Fruit fly (Drosophila melanogaster) whole organism, embryonic: ENCODE measurements around the gene CG5013.
A peak's percentile ranks its signal among the peaks of the same experiment; 100 is the strongest.

ENCODE experiments used
- ATbp ChIP-seq: fragments of 200-800 bp; sonication (Bioruptor generic); optimal IDR thresholded peaks from 2 replicates; lab custom pipeline; 2017; ENCODE audit warnings: missing biosample characterization, mild to moderate bottlenecking, missing genetic modification characterization, missing genetic modification reagents
- CG10654 ChIP-seq: fragments of 200-800 bp; sonication (Bioruptor generic); optimal IDR thresholded peaks from 2 replicates; lab custom pipeline; 2016; ENCODE audit warnings: missing biosample characterization, missing genetic modification characterization
- CG11398 ChIP-seq: fragments of 200-800 bp; sonication (Bioruptor generic); optimal IDR thresholded peaks from 2 replicates; lab custom pipeline; 2016; ENCODE audit warnings: missing biosample characterization, missing genetic modification characterization
- CG11560 ChIP-seq: fragments of 200-800 bp; sonication (Bioruptor generic); IDR thresholded peaks from 3 replicates; pipeline ENCODE4 v1.3.6; 2022; ENCODE audit warnings: missing biosample characterization, missing genetic modification characterization
- CG13287 ChIP-seq: fragments of 200-800 bp; sonication (Bioruptor generic); IDR thresholded peaks from 2 replicates; pipeline ENCODE4 v1.3.6; 2022; ENCODE audit warnings: missing biosample characterization, missing genetic modification characterization; ENCODE audit not compliant: partially characterized antibody
- CG13424 ChIP-seq: fragments of 200-800 bp; sonication (Bioruptor generic); optimal IDR thresholded peaks from 2 replicates; lab custom pipeline; 2019; ENCODE audit warnings: missing biosample characterization, mild to moderate bottlenecking, missing genetic modification characterization, moderate library complexity
- CG16815 ChIP-seq: fragments of 200-800 bp; sonication (Bioruptor generic); optimal IDR thresholded peaks from 3 replicates; lab custom pipeline; 2017; ENCODE audit warnings: missing biosample characterization, mild to moderate bottlenecking, missing genetic modification characterization
- CG16863 ChIP-seq: fragments of 200-800 bp; sonication (Bioruptor generic); optimal IDR thresholded peaks from 3 replicates; lab custom pipeline; 2016; ENCODE audit warnings: missing biosample characterization, missing genetic modification characterization
- CG18476 ChIP-seq: fragments of 200-800 bp; sonication (Bioruptor generic); optimal IDR thresholded peaks from 2 replicates; lab custom pipeline; 2016; ENCODE audit warnings: missing biosample characterization, mild to moderate bottlenecking, missing genetic modification characterization
- CG2875 ChIP-seq: fragments of 200-800 bp; sonication (Bioruptor generic); optimal IDR thresholded peaks from 2 replicates; lab custom pipeline; 2017; ENCODE audit warnings: missing biosample characterization, mild to moderate bottlenecking, missing genetic modification characterization, missing genetic modification reagents
- CG3163 ChIP-seq: fragments of 200-800 bp; sonication (Bioruptor generic); optimal IDR thresholded peaks from 3 replicates; lab custom pipeline; 2016; ENCODE audit warnings: missing biosample characterization, missing genetic modification characterization
- CG3281 ChIP-seq: fragments of 200-800 bp; sonication (Bioruptor generic); optimal IDR thresholded peaks from 3 replicates; lab custom pipeline; 2017; ENCODE audit warnings: missing biosample characterization, mild to moderate bottlenecking, missing genetic modification characterization
- CG42726 ChIP-seq: fragments of 200-800 bp; sonication (Bioruptor generic); IDR thresholded peaks from 2 replicates; pipeline ENCODE4 v1.3.6; 2022; ENCODE audit warnings: missing biosample characterization, missing genetic modification characterization; ENCODE audit not compliant: partially characterized antibody
- CG43689 ChIP-seq: fragments of 200-800 bp; sonication (Bioruptor generic); IDR thresholded peaks from 2 replicates; pipeline ENCODE4 v1.3.6; 2022; ENCODE audit warnings: missing biosample characterization, missing genetic modification characterization
- CG6654 ChIP-seq: fragments of 200-800 bp; sonication (Bioruptor generic); optimal IDR thresholded peaks from 2 replicates; lab custom pipeline; 2017; ENCODE audit warnings: missing biosample characterization, mild to moderate bottlenecking, missing genetic modification characterization
- CG7839 ChIP-seq: fragments of 200-800 bp; sonication (Bioruptor generic); optimal IDR thresholded peaks from 3 replicates; lab custom pipeline; 2018; ENCODE audit warnings: missing biosample characterization, mild to moderate bottlenecking, missing genetic modification characterization, moderate library complexity
- CG8290 ChIP-seq, 3 experiments: fragments of 200-800 bp; sonication (Bioruptor generic); optimal IDR thresholded peaks; 2 replicates each; lab custom pipeline; 2016 to 2019; ENCODE audit warnings: missing biosample characterization in 3 of 3, missing genetic modification characterization in 3 of 3, mild to moderate bottlenecking in 2 of 3, moderate library complexity in 1 of 3
- Dip2 ChIP-seq: fragments of 200-800 bp; sonication (Bioruptor generic); IDR thresholded peaks from 2 replicates; pipeline ENCODE4 v1.3.6; 2022; ENCODE audit warnings: missing biosample characterization, missing genetic modification characterization
- Doc2 ChIP-seq: fragments of 200-800 bp; sonication (Bioruptor generic); IDR thresholded peaks from 2 replicates; pipeline ENCODE4 v1.3.6; 2022; ENCODE audit warnings: missing biosample characterization, missing genetic modification characterization
- Doc3 ChIP-seq: fragments of 200-800 bp; sonication (Bioruptor generic); IDR thresholded peaks from 3 replicates; pipeline ENCODE4 v1.3.6; 2022; ENCODE audit warnings: missing biosample characterization, missing genetic modification characterization; ENCODE audit not compliant: partially characterized antibody
- Dp ChIP-seq: fragments of 200-800 bp; sonication (Bioruptor generic); optimal IDR thresholded peaks from 2 replicates; lab custom pipeline; 2018; ENCODE audit warnings: missing biosample characterization, mild to moderate bottlenecking, missing genetic modification characterization, moderate library complexity
- ERR ChIP-seq: fragments of 200-800 bp; sonication (Bioruptor generic); optimal IDR thresholded peaks from 2 replicates; lab custom pipeline; 2016; ENCODE audit warnings: missing biosample characterization, missing genetic modification characterization
- Elba2 ChIP-seq: fragments of 200-800 bp; sonication (Bioruptor generic); optimal IDR thresholded peaks from 3 replicates; lab custom pipeline; 2016; ENCODE audit warnings: missing biosample characterization, missing genetic modification characterization
- GATAe ChIP-seq: fragments of 200-800 bp; sonication (Bioruptor generic); conservative IDR thresholded peaks from 2 replicates; pipeline ENCODE4 v1.3.6; 2022; ENCODE audit warnings: missing biosample characterization, missing genetic modification characterization
- HHEX ChIP-seq: fragments of 200-800 bp; sonication (Bioruptor generic); optimal IDR thresholded peaks from 3 replicates; lab custom pipeline; 2017; ENCODE audit warnings: missing biosample characterization, mild to moderate bottlenecking, missing genetic modification characterization, missing genetic modification reagents
- HLH4C ChIP-seq: fragments of 200-800 bp; sonication (Bioruptor generic); IDR thresholded peaks from 3 replicates; pipeline ENCODE4 v1.3.6; 2022; ENCODE audit warnings: missing biosample characterization, missing genetic modification characterization; ENCODE audit not compliant: partially characterized antibody
- Hand ChIP-seq: fragments of 200-800 bp; sonication (Bioruptor generic); optimal IDR thresholded peaks from 2 replicates; lab custom pipeline; 2017; ENCODE audit warnings: mild to moderate bottlenecking, missing biosample characterization, missing genetic modification reagents, missing genetic modification characterization
- Meics ChIP-seq: fragments of 200-800 bp; sonication (Bioruptor generic); optimal IDR thresholded peaks from 2 replicates; lab custom pipeline; 2017; ENCODE audit warnings: missing biosample characterization, mild to moderate bottlenecking, missing genetic modification characterization
- Mes4 ChIP-seq: fragments of 200-800 bp; sonication (Bioruptor generic); optimal IDR thresholded peaks from 2 replicates; lab custom pipeline; 2016; ENCODE audit warnings: missing biosample characterization, missing genetic modification characterization
- NK7.1 ChIP-seq: fragments of 200-800 bp; sonication (Bioruptor generic); optimal IDR thresholded peaks from 3 replicates; lab custom pipeline; 2016; ENCODE audit warnings: missing biosample characterization, missing genetic modification characterization
- Scr ChIP-seq: fragments of 200-800 bp; sonication (Bioruptor generic); IDR thresholded peaks from 2 replicates; pipeline ENCODE4 v1.3.6; 2022; ENCODE audit warnings: missing biosample characterization, missing genetic modification characterization; ENCODE audit not compliant: partially characterized antibody
- Ssrp ChIP-seq: fragments of 200-800 bp; sonication (Bioruptor generic); optimal IDR thresholded peaks from 2 replicates; lab custom pipeline; 2018; ENCODE audit warnings: missing biosample characterization, mild to moderate bottlenecking, missing genetic modification characterization, moderate library complexity
- TFAM ChIP-seq: fragments of 200-800 bp; sonication (Bioruptor generic); optimal IDR thresholded peaks from 2 replicates; lab custom pipeline; 2017; ENCODE audit warnings: missing biosample characterization, missing genetic modification characterization, inconsistent platforms
- ci ChIP-seq: fragments of 200-800 bp; sonication (Bioruptor generic); IDR thresholded peaks from 3 replicates; pipeline ENCODE4 v1.3.6; 2022; ENCODE audit warnings: missing biosample characterization, missing genetic modification characterization
- dm ChIP-seq: fragments of 200-800 bp; sonication (Bioruptor generic); optimal IDR thresholded peaks from 3 replicates; lab custom pipeline; 2016; ENCODE audit warnings: missing biosample characterization, missing genetic modification characterization
- gcm2 ChIP-seq: fragments of 200-800 bp; sonication (Bioruptor generic); optimal IDR thresholded peaks from 2 replicates; lab custom pipeline; 2016; ENCODE audit warnings: missing biosample characterization, missing genetic modification characterization
- grau ChIP-seq: fragments of 200-800 bp; optimal IDR thresholded peaks from 3 replicates; lab custom pipeline; 2019; ENCODE audit warnings: missing biosample characterization, mild to moderate bottlenecking, missing genetic modification characterization, moderate library complexity
- h ChIP-seq: fragments of >200 bp; optimal IDR thresholded peaks from 2 replicates; lab custom pipeline; 2017
- hbn ChIP-seq: fragments of 200-800 bp; sonication (Bioruptor generic); IDR thresholded peaks from 2 replicates; pipeline ENCODE4 v1.3.6; 2022; ENCODE audit warnings: missing biosample characterization, missing genetic modification characterization; ENCODE audit not compliant: partially characterized antibody
- ind ChIP-seq: fragments of 200-800 bp; sonication (Bioruptor generic); optimal IDR thresholded peaks from 3 replicates; lab custom pipeline; 2016; ENCODE audit warnings: missing biosample characterization, missing genetic modification characterization
- luna ChIP-seq: fragments of 200-800 bp; sonication (Bioruptor generic); optimal IDR thresholded peaks from 2 replicates; lab custom pipeline; 2016; ENCODE audit warnings: missing biosample characterization, missing genetic modification characterization
- maf-S ChIP-seq: fragments of 200-800 bp; sonication (Bioruptor generic); optimal IDR thresholded peaks from 2 replicates; lab custom pipeline; 2016; ENCODE audit warnings: missing biosample characterization, missing genetic modification characterization
- nau ChIP-seq: fragments of 200-800 bp; sonication (Bioruptor generic); optimal IDR thresholded peaks from 3 replicates; lab custom pipeline; 2017; ENCODE audit warnings: missing biosample characterization, mild to moderate bottlenecking, missing genetic modification characterization, missing genetic modification reagents
- repo ChIP-seq: fragments of 200-800 bp; sonication (Bioruptor generic); optimal IDR thresholded peaks from 2 replicates; lab custom pipeline; 2016; ENCODE audit warnings: missing biosample characterization, missing genetic modification characterization
- sens-2 ChIP-seq: fragments of 200-800 bp; sonication (Bioruptor generic); IDR thresholded peaks from 2 replicates; pipeline ENCODE4 v1.3.6; 2022; ENCODE audit warnings: missing biosample characterization, missing genetic modification characterization
- sna ChIP-seq: fragments of 200-800 bp; sonication (Bioruptor generic); IDR thresholded peaks from 2 replicates; pipeline ENCODE4 v1.3.6; 2022; ENCODE audit warnings: missing biosample characterization, missing genetic modification characterization; ENCODE audit not compliant: partially characterized antibody
- ssp ChIP-seq: fragments of 200-800 bp; sonication (Bioruptor generic); IDR thresholded peaks from 2 replicates; pipeline ENCODE4 v1.3.6; 2022; ENCODE audit warnings: missing biosample characterization, missing genetic modification characterization
- vvl ChIP-seq: fragments of 200-800 bp; sonication (Bioruptor generic); IDR thresholded peaks from 2 replicates; pipeline ENCODE4 v1.3.6; 2022; ENCODE audit warnings: missing biosample characterization, missing genetic modification characterization

The CG5013 gene

DNA sequence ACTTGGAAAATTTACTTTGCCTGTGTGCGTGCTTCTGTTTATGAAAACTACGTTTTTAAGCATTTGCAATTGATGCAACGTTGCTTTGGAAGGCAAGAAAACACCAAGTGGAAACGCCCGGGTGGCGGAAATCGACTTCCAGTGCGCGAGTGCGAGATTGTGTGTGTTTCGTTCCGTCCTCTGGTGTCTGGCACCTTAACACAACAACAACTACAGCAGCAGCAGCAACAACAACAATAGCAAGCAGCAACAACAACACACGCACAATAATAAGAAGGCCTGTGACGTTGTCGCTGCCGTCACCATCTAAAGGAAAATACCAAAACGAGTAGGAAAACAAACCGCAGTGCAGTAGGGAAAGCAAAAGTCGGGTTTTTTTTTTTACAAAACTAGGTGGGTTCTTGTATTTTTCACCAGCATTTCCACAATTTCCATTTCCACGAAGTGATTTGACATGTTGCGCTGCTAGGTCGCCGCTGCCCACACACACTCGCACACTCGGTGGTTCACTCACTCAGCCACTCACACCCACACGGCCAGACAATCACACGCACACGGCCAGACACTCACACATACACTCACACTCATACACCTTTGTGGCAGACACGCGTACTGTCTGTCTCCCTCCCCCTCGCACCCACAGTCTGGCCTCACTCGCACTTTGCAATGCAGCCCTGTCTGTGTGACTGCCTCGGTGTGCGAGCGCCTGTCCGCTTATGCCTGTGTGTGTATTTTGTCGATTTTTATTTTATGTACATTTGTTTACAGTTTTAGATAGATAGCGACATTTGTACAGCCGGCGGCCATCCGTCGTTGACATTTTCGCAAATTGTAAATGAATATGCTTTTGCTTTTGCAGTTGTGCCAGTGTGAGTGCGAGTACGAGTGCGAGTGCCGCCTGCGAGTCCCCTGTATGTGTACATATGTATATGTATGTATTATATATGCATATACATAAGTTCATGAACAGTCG is 50.1 kb downstream of the CG5013 start (continued):
- no peak for TF ChIP-seq CG18476 (GFP tag; lab: Kevin White, UChicago)
- no peak for TF ChIP-seq CG16863 (GFP tag; lab: Kevin White, UChicago)
- 0 out of 2 replicates have a peak, but pooled peaks have one; percentile 1 for TF ChIP-seq Scr
- peak; percentile 28 for TF ChIP-seq CG2875 (GFP tag; lab: Kevin White, UChicago)
- TF ChIP-seq ssp (GFP tag; lab: Robert Waterston, UW): no peak
- peak; percentile 63; the same call in 1 of the 3 replicates for TF ChIP-seq ci
- no peak for TF ChIP-seq CG10654 (GFP tag; lab: Kevin White, UChicago)
- TF ChIP-seq CG11560 (tag; lab: Robert Waterston, UW): no peak
- peak; percentile 59 for TF ChIP-seq dm (GFP tag; lab: Kevin White, UChicago)
- no peak for TF ChIP-seq HHEX (GFP tag; lab: Kevin White, UChicago)
- TF ChIP-seq Mes4: no peak
- TF ChIP-seq GATAe (GFP tag; lab: Robert Waterston, UW): no peak
- no peak for TF ChIP-seq CG8290 (GFP tag; optimal IDR thresholded peaks at IDR 0.05; lab: Kevin White, UChicago)
- no peak for TF ChIP-seq CG8290 (tag; optimal IDR thresholded peaks at IDR 0.05; lab: Kevin White, UChicago)
- TF ChIP-seq Elba2 (GFP tag; lab: Kevin White, UChicago): peak; percentile 66
- TF ChIP-seq Doc2 (GFP tag; lab: Robert Waterston, UW): no peak
- no peak for TF ChIP-seq luna (GFP tag; lab: Kevin White, UChicago)
- TF ChIP-seq h (lab: Kevin White, UChicago): no peak
- peak; percentile 28 for TF ChIP-seq repo
- no peak for TF ChIP-seq NK7.1 (GFP tag; lab: Kevin White, UChicago)
- TF ChIP-seq CG6654 (GFP tag; lab: Kevin White, UChicago): no peak
- no peak for TF ChIP-seq grau
- TF ChIP-seq Ssrp (tag; lab: Kevin White, UChicago): no peak
- TF ChIP-seq nau: peak; percentile 16
- no peak for TF ChIP-seq TFAM (GFP tag; lab: Kevin White, UChicago)
- TF ChIP-seq ATbp (GFP tag; lab: Kevin White, UChicago): no peak
- no peak for TF ChIP-seq ERR (GFP tag; lab: Kevin White, UChicago)
- no peak for TF ChIP-seq maf-S
- no peak for TF ChIP-seq Dip2 (GFP tag; lab: Robert Waterston, UW)
- no peak for TF ChIP-seq ind
- peak; percentile 28 for TF ChIP-seq gcm2 (GFP tag; lab: Kevin White, UChicago)
- TF ChIP-seq CG42726 (GFP tag; lab: Robert Waterston, UW): peak; percentile 41; the same call in 1 of the 2 replicates
- TF ChIP-seq Dp (GFP tag; lab: Kevin White, UChicago): no peak
- peak; percentile 16; the same call in 1 of the 2 replicates for TF ChIP-seq hbn (GFP tag; lab: Robert Waterston, UW)
- no peak; the same call in 2 of the 3 replicates for TF ChIP-seq HLH4C (GFP tag; lab: Robert Waterston, UW)
- TF ChIP-seq CG3163: peak; percentile 26
- peak; percentile 17; the same call in 1 of the 2 replicates for TF ChIP-seq sna
- no peak for TF ChIP-seq CG7839 (tag; lab: Kevin White, UChicago)
- TF ChIP-seq CG11398 (GFP tag; lab: Kevin White, UChicago): no peak
- TF ChIP-seq sens-2 (GFP tag; lab: Robert Waterston, UW): no peak
- TF ChIP-seq Doc3 (GFP tag; lab: Robert Waterston, UW): no peak
- no peak; the same call in 1 of the 2 replicates for TF ChIP-seq CG13287 (GFP tag; lab: Robert Waterston, UW)
- no peak for TF ChIP-seq CG16815 (GFP tag; lab: Kevin White, UChicago)
- TF ChIP-seq vvl (GFP tag; lab: Robert Waterston, UW): peak; percentile 72; the same call in 1 of the 2 replicates
- no peak for TF ChIP-seq CG3281 (GFP tag; lab: Kevin White, UChicago)
- no peak for TF ChIP-seq CG13424 (tag; lab: Kevin White, UChicago)
- TF ChIP-seq Meics: no peak
- TF ChIP-seq Hand (GFP tag; lab: Kevin White, UChicago): no peak
- no peak for TF ChIP-seq CG43689
